Fruit fly (Drosophila melanogaster): Measurements from ENCODE around the gene JhI-21.

The JhI-21 gene

DNA sequence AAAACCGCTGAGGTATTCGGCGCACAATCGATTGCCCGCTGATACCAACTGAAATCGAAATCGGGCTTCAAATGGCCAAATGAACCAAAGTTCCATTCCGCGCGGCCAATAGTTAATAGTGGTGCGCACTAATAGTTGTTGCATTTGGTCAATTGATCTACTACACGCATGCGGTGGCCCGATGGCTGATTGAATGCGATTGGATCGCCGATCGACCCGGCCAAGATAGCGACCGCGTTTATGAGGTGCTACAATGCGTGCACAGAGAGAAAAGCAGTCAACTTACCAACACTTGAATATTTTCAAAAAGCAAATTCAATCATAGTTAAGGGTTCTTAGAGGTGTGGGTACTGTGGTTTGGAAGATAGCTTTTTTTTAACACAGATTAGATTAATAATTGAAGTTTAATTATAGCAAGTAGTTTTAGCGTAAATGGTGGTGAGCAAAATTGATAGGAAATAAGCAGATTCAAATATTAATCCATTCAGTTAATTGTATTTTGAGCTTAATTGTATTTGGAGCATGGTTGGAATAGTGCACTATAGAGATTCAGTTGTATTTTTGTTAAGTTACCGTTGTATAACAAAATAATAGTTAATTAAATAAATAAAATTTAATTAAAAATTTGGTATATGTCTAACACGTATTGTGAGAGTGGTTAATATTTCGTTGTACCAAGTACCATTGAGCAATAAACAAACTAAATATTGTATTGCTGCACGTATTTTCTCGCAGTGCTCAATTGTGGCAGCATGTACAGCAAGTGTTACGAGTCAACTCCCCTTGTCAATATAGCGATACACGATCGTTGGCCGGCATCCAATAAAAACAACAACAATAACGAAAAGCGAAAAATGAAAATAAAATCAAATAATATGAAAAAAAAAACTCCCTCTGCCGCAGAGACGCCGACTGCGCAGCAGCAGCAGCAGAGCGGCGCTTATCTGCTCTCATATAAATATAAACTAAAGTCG is 29.1 kb downstream of the JhI-21 start (continued):
- no peak for TF ChIP-seq ac (GFP tag; optimal IDR thresholded peaks at IDR 0.05)
- TF ChIP-seq CG17186 (GFP tag; optimal IDR thresholded peaks at IDR 0.05) = no peak
- no peak for TF ChIP-seq Dip2 (GFP tag; IDR thresholded peaks at IDR 0.05)
- TF ChIP-seq Chrac-16 (GFP tag; optimal IDR thresholded peaks at IDR 0.05) = peak; percentile 56
- TF ChIP-seq CG7786 (GFP tag; optimal IDR thresholded peaks at IDR 0.05) = peak; percentile 32
- peak; percentile 68 for TF ChIP-seq Meics (GFP tag; optimal IDR thresholded peaks at IDR 0.05)
- TF ChIP-seq pnt (GFP tag; optimal IDR thresholded peaks at IDR 0.05) = peak; percentile 15
- TF ChIP-seq D19A (tag; optimal IDR thresholded peaks at IDR 0.05) = peak; percentile 36
- TF ChIP-seq CG2202 (tag; optimal IDR thresholded peaks at IDR 0.05) = no peak
- TF ChIP-seq HmgD (GFP tag; optimal IDR thresholded peaks at IDR 0.05) = no peak
- peak; percentile 0 for TF ChIP-seq CG17802 (tag; optimal IDR thresholded peaks at IDR 0.05)
- peak; percentile 54 for TF ChIP-seq Max (GFP tag; optimal IDR thresholded peaks at IDR 0.05)
- peak; percentile 45 for TF ChIP-seq sob (GFP tag; IDR thresholded peaks at IDR 0.05)
- no peak for TF ChIP-seq CG7745 (tag; optimal IDR thresholded peaks at IDR 0.05)
- TF ChIP-seq hbn (GFP tag; IDR thresholded peaks at IDR 0.05; ENCODE audit: partially characterized antibody) = no peak
- TF ChIP-seq mirr (GFP tag; optimal IDR thresholded peaks at IDR 0.05) = peak; percentile 10
- no peak for TF ChIP-seq CG4282 (GFP tag; optimal IDR thresholded peaks at IDR 0.05)
- peak; percentile 34 for TF ChIP-seq NC2β (GFP tag; optimal IDR thresholded peaks at IDR 0.05)
- TF ChIP-seq CG8765 (GFP tag; IDR thresholded peaks at IDR 0.05) = no peak
- TF ChIP-seq Hr78 (GFP tag; optimal IDR thresholded peaks at IDR 0.05) = peak in 1 of 2 experiments; percentile 16
- no peak for TF ChIP-seq sc (optimal IDR thresholded peaks at IDR 0.05)
- TF ChIP-seq sc (GFP tag; optimal IDR thresholded peaks at IDR 0.05) = peak; percentile 60
- TF ChIP-seq so (GFP tag; IDR thresholded peaks at IDR 0.05) = peak; percentile 39; the same call in 1 of the 3 replicates
- TF ChIP-seq CG2199 (GFP tag; IDR thresholded peaks at IDR 0.05) = 0 out of 3 replicates have a peak, but pooled peaks have one; percentile 69
- TF ChIP-seq CG11093 (GFP tag; IDR thresholded peaks at IDR 0.05) = no peak
- peak; percentile 29; the same call in 1 of the 2 replicates for TF ChIP-seq Taf1 (GFP tag; IDR thresholded peaks at IDR 0.05)
- no peak for TF ChIP-seq Side (GFP tag; optimal IDR thresholded peaks at IDR 0.05)
- peak; percentile 17 for TF ChIP-seq CG10431 (GFP tag; optimal IDR thresholded peaks at IDR 0.05)
- no peak for TF ChIP-seq ftz-f1 (GFP tag; optimal IDR thresholded peaks at IDR 0.05)
- TF ChIP-seq CG10462 (GFP tag; optimal IDR thresholded peaks at IDR 0.05) = peak; percentile 6
- TF ChIP-seq CG12155 (GFP tag; optimal IDR thresholded peaks at IDR 0.05) = peak; percentile 11
- peak; percentile 8 for TF ChIP-seq Deaf1 (tag; optimal IDR thresholded peaks at IDR 0.05)
- no peak for TF ChIP-seq pum (GFP tag; optimal IDR thresholded peaks at IDR 0.05)
- no peak for TF ChIP-seq CG12299 (tag; optimal IDR thresholded peaks at IDR 0.05)
- no peak for TF ChIP-seq CG33557 (GFP tag; optimal IDR thresholded peaks at IDR 0.05)
- no peak for TF ChIP-seq CG10321 (GFP tag; IDR thresholded peaks at IDR 0.05)
- no peak for TF ChIP-seq CG12236 (GFP tag; optimal IDR thresholded peaks at IDR 0.05)
- peak; percentile 75 for TF ChIP-seq CG30403 (GFP tag; optimal IDR thresholded peaks at IDR 0.05)
- 0 out of 2 replicates have a peak, but pooled peaks have one; percentile 7 for TF ChIP-seq Atf6 (GFP tag; IDR thresholded peaks at IDR 0.05)
- no peak for TF ChIP-seq CG4854 (GFP tag; optimal IDR thresholded peaks at IDR 0.05)
- TF ChIP-seq oc (tag; optimal IDR thresholded peaks at IDR 0.05) = peak; percentile 36
- peak; percentile 27 for TF ChIP-seq CG10267 (tag; optimal IDR thresholded peaks at IDR 0.05)
- peak; percentile 65 for TF ChIP-seq Ssrp (tag; optimal IDR thresholded peaks at IDR 0.05)
- TF ChIP-seq kni (GFP tag; optimal IDR thresholded peaks at IDR 0.05) = peak; percentile 68
- no peak for TF ChIP-seq pros (GFP tag; optimal IDR thresholded peaks at IDR 0.05)
- TF ChIP-seq zfh1 (GFP tag; IDR thresholded peaks at IDR 0.05) = peak; percentile 54; the same call in 1 of the 3 replicates
- peak; percentile 62 for TF ChIP-seq CG4360 (GFP tag; IDR thresholded peaks at IDR 0.05)
- TF ChIP-seq CG2116 (GFP tag; optimal IDR thresholded peaks at IDR 0.05) = peak; percentile 30
- 0 out of 2 replicates have a peak, but pooled peaks have one; percentile 6 for TF ChIP-seq ttk (GFP tag; IDR thresholded peaks at IDR 0.05)
